Fruit fly (Drosophila melanogaster): ENCODE measurements around the gene slif.
A peak's percentile ranks its signal among the peaks of the same experiment; 100 is the strongest.

Gene slif

dm6 chr3L:22884481-22884880 lies 3.6 kb downstream of the slif start:
- TF ChIP-seq lz (GFP tag; optimal IDR thresholded peaks at IDR 0.05) (no peak), CG6854 (GFP tag; optimal IDR thresholded peaks at IDR 0.05) (no peak), CG32006 (GFP tag; optimal IDR thresholded peaks at IDR 0.05) (no peak), CG16779 (tag; optimal IDR thresholded peaks at IDR 0.05) (no peak), svp (GFP tag) (peak; percentile 60)

DNA sequence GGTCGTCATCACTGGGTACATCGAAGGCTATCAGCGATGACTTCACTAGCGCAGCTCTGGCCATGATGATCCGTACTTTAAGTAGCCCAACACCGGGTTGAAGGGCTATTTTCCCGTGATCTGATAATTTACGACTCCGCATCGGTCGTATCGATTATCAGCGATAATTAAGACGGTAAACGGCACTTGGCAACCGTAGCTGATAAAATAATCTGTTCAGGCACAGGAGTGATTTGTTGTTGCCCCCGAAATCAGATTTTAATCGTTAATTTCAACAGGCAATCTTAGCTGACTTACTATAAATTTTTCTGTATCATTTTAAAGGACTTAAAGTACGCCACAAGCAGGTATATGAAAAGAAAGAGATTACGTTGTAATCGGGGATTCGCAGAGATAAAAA lies 5.0 kb downstream of the slif start:
- TF ChIP-seq svp (GFP tag), result peak; percentile 49
- no peak for TF ChIP-seq CG7368 (GFP tag; optimal IDR thresholded peaks at IDR 0.05)

dm6 chr3L:22886939-22887338 lies 6.1 kb downstream of the slif start:
- TF ChIP-seq vri (GFP tag; optimal IDR thresholded peaks at IDR 0.05), result peak; percentile 73
- TF ChIP-seq salr (GFP tag; optimal IDR thresholded peaks at IDR 0.05), result no peak
- no peak for TF ChIP-seq CG6276 (GFP tag; optimal IDR thresholded peaks at IDR 0.05)
- TF ChIP-seq net (GFP tag; optimal IDR thresholded peaks at IDR 0.05), result no peak
- TF ChIP-seq Eip93F (GFP tag; optimal IDR thresholded peaks at IDR 0.05), result peak; percentile 53
- TF ChIP-seq CG10669 (GFP tag; optimal IDR thresholded peaks at IDR 0.05), result no peak
- TF ChIP-seq dsx (GFP tag; optimal IDR thresholded peaks at IDR 0.05; ENCODE audit: poor library complexity, severe bottlenecking), result peak; percentile 26
- TF ChIP-seq Hr38 (GFP tag; optimal IDR thresholded peaks at IDR 0.05), result no peak
- no peak for TF ChIP-seq CG6792 (GFP tag; optimal IDR thresholded peaks at IDR 0.05)
- TF ChIP-seq svp (GFP tag), result peak; percentile 70
- no peak for TF ChIP-seq acj6 (GFP tag; optimal IDR thresholded peaks at IDR 0.05)
- no peak for TF ChIP-seq CG11294 (GFP tag; IDR thresholded peaks at IDR 0.05)
- TF ChIP-seq CG11902 (GFP tag; optimal IDR thresholded peaks at IDR 0.05), result no peak
- TF ChIP-seq esn (GFP tag; optimal IDR thresholded peaks at IDR 0.05), result no peak

- TF ChIP-seq fkh (GFP tag; optimal IDR thresholded peaks at IDR 0.05), result peak; percentile 62
- TF ChIP-seq CG32006 (GFP tag; optimal IDR thresholded peaks at IDR 0.05), result no peak
- TF ChIP-seq Eip78C (GFP tag), result peak; percentile 9
Observed at dm6 chr3L:22887677-22888076, 6.8 kb downstream of the slif start.

dm6 chr3L:22888591-22889258 lies 7.9 kb downstream of the slif start:
- TF ChIP-seq svp (GFP tag) (peak; percentile 61), Eip78C (GFP tag) (peak; percentile 47), CG11294 (GFP tag; IDR thresholded peaks at IDR 0.05) (no peak), Sox15 (GFP tag; optimal IDR thresholded peaks at IDR 0.05) (no peak), fkh (GFP tag; optimal IDR thresholded peaks at IDR 0.05) (peak; percentile 9), Ets96B (tag; optimal IDR thresholded peaks at IDR 0.05) (no peak), Hr39 (GFP tag; optimal IDR thresholded peaks at IDR 0.05) (no peak)

- TF ChIP-seq vri (GFP tag; optimal IDR thresholded peaks at IDR 0.05) (peak; percentile 42), ss (GFP tag; optimal IDR thresholded peaks at IDR 0.05) (no peak), fkh (GFP tag; optimal IDR thresholded peaks at IDR 0.05) (no peak), CG6808 (GFP tag; optimal IDR thresholded peaks at IDR 0.05) (no peak), svp (GFP tag) (peak; percentile 64)
Observed at dm6 chr3L:22890024-22890423, 9.2 kb downstream of the slif start.

- TF ChIP-seq vri (GFP tag; optimal IDR thresholded peaks at IDR 0.05) (peak; percentile 6), CG1621 (tag; optimal IDR thresholded peaks at IDR 0.05) (no peak)
Observed at dm6 chr3L:22891009-22891408, 10.2 kb downstream of the slif start.
